Worm (Caenorhabditis elegans): ENCODE measurements around the gene nhr-31.

The nhr-31 gene

DNA sequence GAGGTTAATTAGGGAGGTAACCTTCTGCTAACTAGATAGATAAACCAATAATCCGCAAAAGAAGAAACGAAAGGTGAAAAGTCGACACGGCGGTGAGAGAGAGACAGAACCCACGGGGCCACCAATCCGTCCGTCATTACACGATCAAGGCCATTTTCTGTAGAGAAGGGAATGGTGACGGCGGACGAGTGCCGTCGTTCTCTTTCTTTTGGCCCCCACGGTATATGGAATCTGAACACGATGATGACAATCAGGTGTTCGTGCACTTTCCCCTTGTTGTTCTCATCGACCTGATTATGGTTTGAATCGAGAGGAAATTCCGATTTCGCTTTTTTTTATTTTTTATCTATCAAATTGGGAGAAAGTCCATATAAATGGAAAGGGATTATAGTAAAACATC is 19.9 kb downstream of the nhr-31 start (continued):
- TF ChIP-seq nhr-237 (tag; optimal IDR thresholded peaks at IDR 0.05): no peak
- no peak for TF ChIP-seq unc-55 (GFP tag; optimal IDR thresholded peaks at IDR 0.05)
- TF ChIP-seq sem-4 (tag; optimal IDR thresholded peaks at IDR 0.05): no peak
- TF ChIP-seq sma-9 (GFP tag; optimal IDR thresholded peaks at IDR 0.05): peak; percentile 21
- no peak for TF ChIP-seq sma-9 (tag; optimal IDR thresholded peaks at IDR 0.05)
- TF ChIP-seq alr-1 (tag; optimal IDR thresholded peaks at IDR 0.05): no peak
- no peak for TF ChIP-seq skn-1 (tag; optimal IDR thresholded peaks at IDR 0.05)
- TF ChIP-seq Y55F3AM.14 (GFP tag; optimal IDR thresholded peaks at IDR 0.05): no peak
- TF ChIP-seq nhr-23 (tag; optimal IDR thresholded peaks at IDR 0.05): no peak
- TF ChIP-seq elt-1 (tag; optimal IDR thresholded peaks at IDR 0.05): no peak
- no peak for TF ChIP-seq nhr-12 (tag; optimal IDR thresholded peaks at IDR 0.05)
- no peak for TF ChIP-seq F13H6.1 (tag; optimal IDR thresholded peaks at IDR 0.05)
- TF ChIP-seq snpc-4 (tag; optimal IDR thresholded peaks at IDR 0.05): no peak

DNA sequence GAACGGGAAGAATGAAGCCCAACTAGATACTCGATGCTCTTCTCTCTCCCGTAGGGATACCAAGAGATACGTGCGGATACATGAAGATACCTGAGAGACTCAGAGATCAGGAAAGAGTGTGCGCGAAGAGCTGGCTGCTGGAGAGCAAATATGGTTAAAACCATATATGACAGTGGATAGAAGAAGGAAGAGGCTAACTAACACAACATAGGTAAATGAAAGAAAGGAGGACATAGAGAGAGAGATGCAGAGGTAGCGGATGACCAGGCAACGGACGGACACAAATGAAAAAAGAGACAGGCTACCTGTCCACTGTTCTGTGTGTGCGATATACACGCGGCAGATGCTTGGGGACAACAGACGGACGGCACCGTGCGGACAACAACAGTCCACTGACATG is 21.2 kb downstream of the nhr-31 start:
- TF ChIP-seq ztf-11 (tag; optimal IDR thresholded peaks at IDR 0.05) (no peak), ama-1 (optimal IDR thresholded peaks at IDR 0.05) (no peak)

DNA sequence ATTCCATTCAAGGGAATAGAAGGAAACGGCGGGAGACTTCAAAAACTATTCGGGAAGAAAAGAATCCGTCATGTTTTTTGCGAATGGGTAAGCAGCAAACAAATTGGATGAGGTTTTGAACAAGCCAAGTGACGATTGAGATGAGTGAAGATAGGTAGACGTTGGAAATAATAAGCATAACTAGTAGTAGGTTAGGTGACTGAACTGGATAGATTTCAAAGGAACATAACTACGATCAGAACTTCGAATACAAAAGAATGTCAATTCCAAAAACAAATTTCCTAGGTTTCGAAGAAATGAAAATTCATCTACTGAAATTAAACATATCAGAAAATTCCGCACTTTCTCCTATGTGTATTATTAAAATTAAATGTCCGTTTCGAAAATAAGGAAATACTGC is 21.8 kb downstream of the nhr-31 start:
- TF ChIP-seq sma-3 (GFP tag; optimal IDR thresholded peaks at IDR 0.05): no peak
- no peak for TF ChIP-seq ztf-11 (tag; optimal IDR thresholded peaks at IDR 0.05)
- no peak for TF ChIP-seq egl-27 (tag; optimal IDR thresholded peaks at IDR 0.05)
- TF ChIP-seq nhr-23 (tag; optimal IDR thresholded peaks at IDR 0.05): no peak
- no peak for TF ChIP-seq mab-5 (tag; optimal IDR thresholded peaks at IDR 0.05)
- no peak for TF ChIP-seq unc-39 (tag; optimal IDR thresholded peaks at IDR 0.05)
- no peak for TF ChIP-seq fos-1 (tag; optimal IDR thresholded peaks at IDR 0.05)
- no peak for TF ChIP-seq nhr-77 (tag; optimal IDR thresholded peaks at IDR 0.05)
- TF ChIP-seq peb-1 (tag; optimal IDR thresholded peaks at IDR 0.05): no peak
- TF ChIP-seq ZK546.5 (tag; optimal IDR thresholded peaks at IDR 0.05): no peak
- TF ChIP-seq R02D3.7 (tag; optimal IDR thresholded peaks at IDR 0.05): no peak
- no peak for TF ChIP-seq gmeb-1 (tag; optimal IDR thresholded peaks at IDR 0.05)
- no peak for TF ChIP-seq nhr-129 (tag; optimal IDR thresholded peaks at IDR 0.05)
- no peak for TF ChIP-seq unc-62 (GFP tag; optimal IDR thresholded peaks at IDR 0.05)
- TF ChIP-seq ceh-82 (tag; optimal IDR thresholded peaks at IDR 0.05): no peak
- no peak for TF ChIP-seq snpc-4 (tag; optimal IDR thresholded peaks at IDR 0.05)
- no peak for TF ChIP-seq dmd-4 (tag; optimal IDR thresholded peaks at IDR 0.05)
- TF ChIP-seq nhr-25 (tag; optimal IDR thresholded peaks at IDR 0.05): no peak

DNA sequence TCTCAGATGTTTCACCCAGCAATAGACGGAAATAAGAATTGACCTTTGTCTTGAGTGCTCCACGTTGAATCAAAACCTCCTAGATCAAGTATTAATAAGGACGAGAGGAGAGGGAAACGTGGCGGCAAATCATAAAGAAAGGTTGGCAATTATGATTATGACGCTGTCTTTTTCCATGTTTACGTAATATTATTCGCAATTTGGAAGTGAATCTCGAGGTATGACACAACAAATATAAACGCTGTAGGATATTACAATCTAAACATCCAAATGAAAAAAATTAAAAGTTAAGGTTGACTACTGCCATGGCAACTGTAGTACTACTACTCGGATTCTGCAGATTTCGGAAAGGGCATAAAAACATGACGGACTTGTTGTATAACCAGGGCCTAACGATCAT is 23.2 kb downstream of the nhr-31 start:
- TF ChIP-seq blmp-1 (tag; optimal IDR thresholded peaks at IDR 0.05; ENCODE audit: insufficient read depth) (no peak), F13H6.1 (tag; optimal IDR thresholded peaks at IDR 0.05) (no peak), lin-11 (tag; optimal IDR thresholded peaks at IDR 0.05) (no peak), elt-3 (tag; optimal IDR thresholded peaks at IDR 0.05) (no peak), ama-1 (optimal IDR thresholded peaks at IDR 0.05) (no peak), nhr-6 (tag; optimal IDR thresholded peaks at IDR 0.05) (no peak), ZK546.5 (tag; optimal IDR thresholded peaks at IDR 0.05) (no peak), mdl-1 (tag; optimal IDR thresholded peaks at IDR 0.05) (no peak), lin-13 (GFP tag; optimal IDR thresholded peaks at IDR 0.05) (no peak), lin-39 (tag; optimal IDR thresholded peaks at IDR 0.05) (no peak), nhr-10 (tag; optimal IDR thresholded peaks at IDR 0.05) (no peak), elt-1 (tag; optimal IDR thresholded peaks at IDR 0.05) (no peak), Y55F3AM.14 (GFP tag; optimal IDR thresholded peaks at IDR 0.05) (no peak), fos-1 (tag; optimal IDR thresholded peaks at IDR 0.05) (no peak), ztf-4 (tag; optimal IDR thresholded peaks at IDR 0.05) (no peak), nhr-77 (tag; optimal IDR thresholded peaks at IDR 0.05) (no peak), unc-39 (tag; optimal IDR thresholded peaks at IDR 0.05) (no peak), nhr-25 (tag; optimal IDR thresholded peaks at IDR 0.05) (no peak), peb-1 (tag; optimal IDR thresholded peaks at IDR 0.05) (no peak)
